Comparison of ENCODE assay signal across 1 fruit fly cellular context in the genomic region with DNA sequence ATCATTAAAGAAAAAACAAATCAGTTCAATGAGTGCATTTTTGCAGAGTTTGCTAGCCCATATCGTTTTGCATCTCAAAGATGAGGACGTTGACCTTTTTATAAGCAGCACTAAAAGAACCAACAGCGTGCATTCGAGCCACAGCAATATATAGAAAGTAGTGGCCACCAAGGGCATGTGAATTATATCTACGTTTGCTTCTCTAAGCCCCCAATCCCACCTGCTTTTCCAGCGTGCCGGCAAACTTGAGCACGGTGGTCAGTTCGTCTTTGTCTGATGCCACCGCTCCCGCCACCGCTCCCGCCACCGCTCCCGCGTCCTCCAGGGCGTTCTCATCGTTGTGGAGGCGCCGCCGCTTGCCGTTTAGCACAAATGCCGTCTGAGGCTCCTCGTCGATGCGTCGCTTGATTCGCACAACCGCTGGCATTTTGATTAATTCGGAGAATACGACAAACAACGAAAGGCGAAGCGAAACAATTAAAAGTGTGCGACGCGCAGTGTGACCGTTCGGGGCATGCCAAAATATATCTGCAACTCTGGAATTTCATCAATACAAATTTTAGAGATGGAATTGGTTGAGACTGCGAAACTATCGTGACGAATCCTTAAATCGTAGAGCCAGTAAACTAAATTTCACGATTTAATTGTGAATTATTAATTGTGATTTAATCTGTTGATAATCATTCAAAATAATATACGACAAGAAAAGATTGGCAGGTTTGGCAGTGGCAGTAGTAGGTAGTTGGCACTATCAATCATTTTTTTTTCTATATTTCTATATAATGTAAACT.
A peak's percentile ranks its signal among the peaks of the same experiment; 100 is the strongest.
TF ChIP-seq lines count a peak whose summit lies in the region.

No protein-coding gene starts in this region.

TF ChIP-seq in whole organism, embryonic, 481 proteins besides CTCF, POLR2A, EP300 and RAD21 (continued from another document and continues in another):
- TF ChIP-seq CG11398 (GFP tag; optimal IDR thresholded peaks at IDR 0.05; lab: Kevin White, UChicago), result no peak
- peak; percentile 75 for TF ChIP-seq CG9932 (GFP tag; IDR thresholded peaks at IDR 0.05; lab: Robert Waterston, UW)
- no peak for TF ChIP-seq gce (GFP tag; IDR thresholded peaks at IDR 0.05; lab: Robert Waterston, UW)
- peak; percentile 63 for TF ChIP-seq CG13624 (GFP tag; optimal IDR thresholded peaks at IDR 0.05; lab: Kevin White, UChicago)
- 0 out of 2 replicates have a peak, but pooled peaks have one; percentile 32 for TF ChIP-seq al (GFP tag; IDR thresholded peaks at IDR 0.05; lab: Robert Waterston, UW)
- TF ChIP-seq HLH54F (GFP tag; optimal IDR thresholded peaks at IDR 0.05; lab: Kevin White, UChicago), result peak; percentile 50
- peak; percentile 68 for TF ChIP-seq Xbp1 (GFP tag; optimal IDR thresholded peaks at IDR 0.05; lab: Kevin White, UChicago)
- no peak for TF ChIP-seq wek (GFP tag; optimal IDR thresholded peaks at IDR 0.05; lab: Kevin White, UChicago)
- no peak for TF ChIP-seq CG6175 (GFP tag; IDR thresholded peaks at IDR 0.05; lab: Robert Waterston, UW)
- TF ChIP-seq CG8924 (tag; optimal IDR thresholded peaks at IDR 0.05; lab: Kevin White, UChicago), result peak; percentile 51
- peak; percentile 87 for TF ChIP-seq sens (GFP tag; lab: Kevin White, UChicago)
- TF ChIP-seq chif (GFP tag; optimal IDR thresholded peaks at IDR 0.05; lab: Kevin White, UChicago), result peak; percentile 10 to 67
- TF ChIP-seq kay (GFP tag; optimal IDR thresholded peaks at IDR 0.05; lab: Kevin White, UChicago), result no peak
- TF ChIP-seq CG8281 (tag; optimal IDR thresholded peaks at IDR 0.05; lab: Kevin White, UChicago), result peak; percentile 74
- peak; percentile 7 for TF ChIP-seq tio (GFP tag; optimal IDR thresholded peaks at IDR 0.05; lab: Kevin White, UChicago)
- no peak; the same call in 2 of the 3 replicates for TF ChIP-seq CG14050 (GFP tag; IDR thresholded peaks at IDR 0.05; lab: Robert Waterston, UW)
- TF ChIP-seq Neu2 (GFP tag; optimal IDR thresholded peaks at IDR 0.05; lab: Kevin White, UChicago; ENCODE audit: borderline replicate concordance), result no peak
- peak; percentile 39 for TF ChIP-seq cato (GFP tag; optimal IDR thresholded peaks at IDR 0.05; lab: Kevin White, UChicago; ENCODE audit: borderline replicate concordance)
- TF ChIP-seq Max (GFP tag; optimal IDR thresholded peaks at IDR 0.05; lab: Kevin White, UChicago), result peak; percentile 50
- TF ChIP-seq CG18599 (GFP tag; optimal IDR thresholded peaks at IDR 0.05; lab: Kevin White, UChicago), result no peak
- no peak for TF ChIP-seq CG5245 (GFP tag; optimal IDR thresholded peaks at IDR 0.05; lab: Kevin White, UChicago)
- no peak for TF ChIP-seq ab (GFP tag; optimal IDR thresholded peaks at IDR 0.05; lab: Kevin White, UChicago)
- TF ChIP-seq Dek (tag; optimal IDR thresholded peaks at IDR 0.05; lab: Kevin White, UChicago), result peak; percentile 35
- peak in 1 of 3 experiments; percentile 48 for TF ChIP-seq lola (GFP tag; optimal IDR thresholded peaks at IDR 0.05; lab: Kevin White, UChicago)
- peak; percentile 45 for TF ChIP-seq CG4424 (GFP tag; optimal IDR thresholded peaks at IDR 0.05; lab: Kevin White, UChicago)
- no peak for TF ChIP-seq da (GFP tag; optimal IDR thresholded peaks at IDR 0.05; lab: Kevin White, UChicago)
- TF ChIP-seq H2.0 (GFP tag; IDR thresholded peaks at IDR 0.05; lab: Robert Waterston, UW), result no peak
- peak; percentile 46 for TF ChIP-seq CG17359 (tag; optimal IDR thresholded peaks at IDR 0.05; lab: Kevin White, UChicago)
- TF ChIP-seq twi (tag; optimal IDR thresholded peaks at IDR 0.05; lab: Kevin White, UChicago), result no peak
- peak; percentile 65 for TF ChIP-seq pho (GFP tag; optimal IDR thresholded peaks at IDR 0.05; lab: Kevin White, UChicago)
- peak; percentile 58 for TF ChIP-seq gem (tag; optimal IDR thresholded peaks at IDR 0.05; lab: Kevin White, UChicago)
- TF ChIP-seq so (GFP tag; IDR thresholded peaks at IDR 0.05; lab: Robert Waterston, UW), result no peak
- TF ChIP-seq Oli (tag; optimal IDR thresholded peaks at IDR 0.05; lab: Kevin White, UChicago), result no peak
- peak; percentile 11 for TF ChIP-seq CG4854 (GFP tag; optimal IDR thresholded peaks at IDR 0.05; lab: Kevin White, UChicago)
- TF ChIP-seq CG3726 (GFP tag; IDR thresholded peaks at IDR 0.05; lab: Robert Waterston, UW), result no peak
- peak; percentile 10 for TF ChIP-seq Atf-2 (GFP tag; optimal IDR thresholded peaks at IDR 0.05; lab: Kevin White, UChicago)
- TF ChIP-seq CG3065 (GFP tag; optimal IDR thresholded peaks at IDR 0.05; lab: Kevin White, UChicago), result no peak
- no peak for TF ChIP-seq en (GFP tag; optimal IDR thresholded peaks at IDR 0.05; lab: Kevin White, UChicago)
- TF ChIP-seq CG31365 (tag; optimal IDR thresholded peaks at IDR 0.05; lab: Kevin White, UChicago), result no peak
- TF ChIP-seq CG5180 (GFP tag; optimal IDR thresholded peaks at IDR 0.05; lab: Kevin White, UChicago), result peak; percentile 16
- peak; percentile 33 for TF ChIP-seq CG8290 (GFP tag; optimal IDR thresholded peaks at IDR 0.05; lab: Kevin White, UChicago)
- TF ChIP-seq CG8290 (tag; optimal IDR thresholded peaks at IDR 0.05; lab: Kevin White, UChicago), result peak in 1 of 2 experiments; percentile 70
- TF ChIP-seq her (GFP tag; optimal IDR thresholded peaks at IDR 0.05; lab: Kevin White, UChicago), result peak; percentile 23
- TF ChIP-seq CG33557 (GFP tag; optimal IDR thresholded peaks at IDR 0.05; lab: Kevin White, UChicago), result peak; percentile 35
- TF ChIP-seq crol (GFP tag; IDR thresholded peaks at IDR 0.05; lab: Robert Waterston, UW), result peak; percentile 95
- no peak for TF ChIP-seq fd64A (GFP tag; optimal IDR thresholded peaks at IDR 0.05; lab: Kevin White, UChicago)
- peak; percentile 71 for TF ChIP-seq CG12659 (GFP tag; optimal IDR thresholded peaks at IDR 0.05; lab: Kevin White, UChicago)
- no peak for TF ChIP-seq CG16863 (GFP tag; optimal IDR thresholded peaks at IDR 0.05; lab: Kevin White, UChicago)
- no peak for TF ChIP-seq croc (GFP tag; conservative IDR thresholded peaks at IDR 0.05; lab: Robert Waterston, UW)
- TF ChIP-seq Camta (GFP tag; optimal IDR thresholded peaks at IDR 0.05; lab: Kevin White, UChicago), result peak; percentile 17
- no peak for TF ChIP-seq hkb (optimal IDR thresholded peaks at IDR 0.05; lab: Kevin White, UChicago)
- no peak; the same call in 1 of the 2 replicates for TF ChIP-seq hkb (GFP tag; IDR thresholded peaks at IDR 0.05; lab: Robert Waterston, UW)
- TF ChIP-seq CG4404 (GFP tag; IDR thresholded peaks at IDR 0.05; lab: Robert Waterston, UW), result 0 out of 2 replicates have a peak, but pooled peaks have one; percentile 17
- no peak for TF ChIP-seq Taf1 (GFP tag; IDR thresholded peaks at IDR 0.05; lab: Robert Waterston, UW)
- peak; percentile 36; the same call in 1 of the 2 replicates for TF ChIP-seq Xrp1 (GFP tag; IDR thresholded peaks at IDR 0.05; lab: Robert Waterston, UW)
- TF ChIP-seq CG12071 (GFP tag; optimal IDR thresholded peaks at IDR 0.05; lab: Kevin White, UChicago), result no peak
- no peak for TF ChIP-seq h (optimal IDR thresholded peaks at IDR 0.05; lab: Kevin White, UChicago)
- TF ChIP-seq Hey (tag; optimal IDR thresholded peaks at IDR 0.05; lab: Kevin White, UChicago), result no peak
- TF ChIP-seq Drgx (GFP tag; IDR thresholded peaks at IDR 0.05; lab: Robert Waterston, UW), result no peak
- TF ChIP-seq hb (GFP tag; IDR thresholded peaks at IDR 0.05; lab: Robert Waterston, UW; ENCODE audit: partially characterized antibody), result no peak
- TF ChIP-seq Mad (GFP tag; optimal IDR thresholded peaks at IDR 0.05; lab: Kevin White, UChicago), result peak; percentile 59
- TF ChIP-seq emc (GFP tag; optimal IDR thresholded peaks at IDR 0.05; lab: Kevin White, UChicago), result no peak
- no peak for TF ChIP-seq tx (GFP tag; optimal IDR thresholded peaks at IDR 0.05; lab: Kevin White, UChicago)
- TF ChIP-seq CG8478 (optimal IDR thresholded peaks at IDR 0.05; lab: Kevin White, UChicago), result no peak
- TF ChIP-seq CG10147 (GFP tag; optimal IDR thresholded peaks at IDR 0.05; lab: Kevin White, UChicago), result peak; percentile 54
- TF ChIP-seq CG5953 (GFP tag; IDR thresholded peaks at IDR 0.05; lab: Robert Waterston, UW), result no peak
- peak; percentile 25; the same call in 1 of the 2 replicates for TF ChIP-seq CG17328 (GFP tag; IDR thresholded peaks at IDR 0.05; lab: Robert Waterston, UW)
- no peak for TF ChIP-seq tll (GFP tag; optimal IDR thresholded peaks at IDR 0.05; lab: Kevin White, UChicago)
- TF ChIP-seq bcd (GFP tag; optimal IDR thresholded peaks at IDR 0.05; lab: Kevin White, UChicago), result peak; percentile 39
- peak; percentile 82 for TF ChIP-seq Bgb (GFP tag; IDR thresholded peaks at IDR 0.05; lab: Robert Waterston, UW; ENCODE audit: partially characterized antibody)
- no peak for TF ChIP-seq Lim3 (GFP tag; IDR thresholded peaks at IDR 0.05; lab: Robert Waterston, UW)
- TF ChIP-seq CG1024 (GFP tag; IDR thresholded peaks at IDR 0.05; lab: Robert Waterston, UW), result no peak
- no peak for TF ChIP-seq CG31388 (GFP tag; optimal IDR thresholded peaks at IDR 0.05; lab: Kevin White, UChicago)
- 0 out of 2 replicates have a peak, but pooled peaks have one; percentile 21 for TF ChIP-seq CG14441 (GFP tag; IDR thresholded peaks at IDR 0.05; lab: Robert Waterston, UW)
- peak; percentile 66 for TF ChIP-seq NFAT (GFP tag; IDR thresholded peaks at IDR 0.05; lab: Robert Waterston, UW)
- TF ChIP-seq az2 (GFP tag; optimal IDR thresholded peaks at IDR 0.05; lab: Kevin White, UChicago), result peak; percentile 49
- TF ChIP-seq CG17912 (GFP tag; optimal IDR thresholded peaks at IDR 0.05; lab: Kevin White, UChicago), result no peak
- TF ChIP-seq nau (GFP tag; optimal IDR thresholded peaks at IDR 0.05; lab: Kevin White, UChicago), result no peak
- TF ChIP-seq zen2 (GFP tag; IDR thresholded peaks at IDR 0.05; lab: Robert Waterston, UW; ENCODE audit: partially characterized antibody), result peak; percentile 82; the same call in 2 of the 3 replicates
- TF ChIP-seq pfk (GFP tag; optimal IDR thresholded peaks at IDR 0.05; lab: Kevin White, UChicago), result no peak
- 0 out of 4 replicates have a peak, but pooled peaks have one; percentile 67 for TF ChIP-seq chinmo (GFP tag; IDR thresholded peaks at IDR 0.05; lab: Robert Waterston, UW; ENCODE audit: partially characterized antibody)
- peak; percentile 39; the same call in 1 of the 3 replicates for TF ChIP-seq dysf (GFP tag; IDR thresholded peaks at IDR 0.05; lab: Robert Waterston, UW)
- no peak for TF ChIP-seq ATbp (GFP tag; optimal IDR thresholded peaks at IDR 0.05; lab: Kevin White, UChicago)
- TF ChIP-seq btn (GFP tag; optimal IDR thresholded peaks at IDR 0.05; lab: Kevin White, UChicago), result no peak
- TF ChIP-seq Ssrp (tag; optimal IDR thresholded peaks at IDR 0.05; lab: Kevin White, UChicago), result no peak
- TF ChIP-seq CG4282 (GFP tag; optimal IDR thresholded peaks at IDR 0.05; lab: Kevin White, UChicago), result peak; percentile 52
- peak; percentile 57 for TF ChIP-seq p53 (GFP tag; optimal IDR thresholded peaks at IDR 0.05; lab: Kevin White, UChicago)
- 0 out of 3 replicates have a peak, but pooled peaks have one; percentile 22 for TF ChIP-seq CG7357 (GFP tag; IDR thresholded peaks at IDR 0.05; lab: Robert Waterston, UW)
- TF ChIP-seq Dref (GFP tag; IDR thresholded peaks at IDR 0.05; lab: Robert Waterston, UW), result peak; percentile 33; the same call in 1 of the 2 replicates
- TF ChIP-seq CG12104 (GFP tag; optimal IDR thresholded peaks at IDR 0.05; lab: Kevin White, UChicago), result no peak
- peak; percentile 50 for TF ChIP-seq CG7556 (GFP tag; optimal IDR thresholded peaks at IDR 0.05; lab: Kevin White, UChicago)
- TF ChIP-seq CG14014 (GFP tag; IDR thresholded peaks at IDR 0.05; lab: Robert Waterston, UW), result no peak
- TF ChIP-seq Tbp (GFP tag; optimal IDR thresholded peaks at IDR 0.05; lab: Kevin White, UChicago), result no peak
- no peak for TF ChIP-seq CG10431 (GFP tag; optimal IDR thresholded peaks at IDR 0.05; lab: Kevin White, UChicago)
- TF ChIP-seq CG4360 (GFP tag; IDR thresholded peaks at IDR 0.05; lab: Robert Waterston, UW), result no peak
- no peak for TF ChIP-seq CG4328 (GFP tag; optimal IDR thresholded peaks at IDR 0.05; lab: Kevin White, UChicago)
- TF ChIP-seq slp2 (GFP tag; optimal IDR thresholded peaks at IDR 0.05; lab: Kevin White, UChicago), result no peak
- TF ChIP-seq Fer2 (tag; optimal IDR thresholded peaks at IDR 0.05; lab: Kevin White, UChicago), result no peak
- peak; percentile 70 for TF ChIP-seq CG10267 (tag; optimal IDR thresholded peaks at IDR 0.05; lab: Kevin White, UChicago)
- peak; percentile 24 for TF ChIP-seq Atf3 (GFP tag; optimal IDR thresholded peaks at IDR 0.05; lab: Kevin White, UChicago)
- no peak for TF ChIP-seq mld (GFP tag; IDR thresholded peaks at IDR 0.05; lab: Robert Waterston, UW; ENCODE audit: partially characterized antibody)
- peak; percentile 18 for TF ChIP-seq CG12236 (GFP tag; optimal IDR thresholded peaks at IDR 0.05; lab: Kevin White, UChicago)
- TF ChIP-seq Ravus (GFP tag; IDR thresholded peaks at IDR 0.05; lab: Robert Waterston, UW), result no peak
- TF ChIP-seq sob (GFP tag; IDR thresholded peaks at IDR 0.05; lab: Robert Waterston, UW), result peak; percentile 10; the same call in 1 of the 2 replicates
- TF ChIP-seq cwo (GFP tag; optimal IDR thresholded peaks at IDR 0.05; lab: Kevin White, UChicago), result no peak
- TF ChIP-seq Hr51 (GFP tag; optimal IDR thresholded peaks at IDR 0.05; lab: Kevin White, UChicago), result peak; percentile 12 to 21
- TF ChIP-seq lbe (GFP tag; optimal IDR thresholded peaks at IDR 0.05; lab: Kevin White, UChicago), result no peak
- TF ChIP-seq CG30403 (GFP tag; optimal IDR thresholded peaks at IDR 0.05; lab: Kevin White, UChicago), result peak; percentile 66
- peak; percentile 46 for TF ChIP-seq CG18262 (tag; optimal IDR thresholded peaks at IDR 0.05; lab: Kevin White, UChicago)
- TF ChIP-seq CG2889 (GFP tag; IDR thresholded peaks at IDR 0.05; lab: Robert Waterston, UW), result no peak
- peak; percentile 2 for TF ChIP-seq Sox102F (GFP tag; optimal IDR thresholded peaks at IDR 0.05; lab: Kevin White, UChicago)
- TF ChIP-seq corto (GFP tag; optimal IDR thresholded peaks at IDR 0.05; lab: Kevin White, UChicago), result no peak
- no peak for TF ChIP-seq CG13894 (tag; optimal IDR thresholded peaks at IDR 0.05; lab: Kevin White, UChicago)
- TF ChIP-seq TFAM (GFP tag; optimal IDR thresholded peaks at IDR 0.05; lab: Kevin White, UChicago), result no peak
- peak; percentile 46 for TF ChIP-seq CG7786 (GFP tag; optimal IDR thresholded peaks at IDR 0.05; lab: Kevin White, UChicago)
- no peak for TF ChIP-seq CG10321 (GFP tag; IDR thresholded peaks at IDR 0.05; lab: Robert Waterston, UW)
- no peak for TF ChIP-seq CG15269 (tag; optimal IDR thresholded peaks at IDR 0.05; lab: Kevin White, UChicago)
- TF ChIP-seq Adf1 (GFP tag; IDR thresholded peaks at IDR 0.05; lab: Robert Waterston, UW), result no peak
- TF ChIP-seq CG6683 (GFP tag; optimal IDR thresholded peaks at IDR 0.05; lab: Kevin White, UChicago), result no peak
- TF ChIP-seq CG7839 (tag; optimal IDR thresholded peaks at IDR 0.05; lab: Kevin White, UChicago), result peak; percentile 43
- no peak for TF ChIP-seq yki (optimal IDR thresholded peaks at IDR 0.05; lab: Kevin White, UChicago)
- TF ChIP-seq GATAe (GFP tag; conservative IDR thresholded peaks at IDR 0.05; lab: Robert Waterston, UW), result no peak
